Fruit fly (Drosophila melanogaster): ENCODE results near the gene ex.

ex gene

DNA sequence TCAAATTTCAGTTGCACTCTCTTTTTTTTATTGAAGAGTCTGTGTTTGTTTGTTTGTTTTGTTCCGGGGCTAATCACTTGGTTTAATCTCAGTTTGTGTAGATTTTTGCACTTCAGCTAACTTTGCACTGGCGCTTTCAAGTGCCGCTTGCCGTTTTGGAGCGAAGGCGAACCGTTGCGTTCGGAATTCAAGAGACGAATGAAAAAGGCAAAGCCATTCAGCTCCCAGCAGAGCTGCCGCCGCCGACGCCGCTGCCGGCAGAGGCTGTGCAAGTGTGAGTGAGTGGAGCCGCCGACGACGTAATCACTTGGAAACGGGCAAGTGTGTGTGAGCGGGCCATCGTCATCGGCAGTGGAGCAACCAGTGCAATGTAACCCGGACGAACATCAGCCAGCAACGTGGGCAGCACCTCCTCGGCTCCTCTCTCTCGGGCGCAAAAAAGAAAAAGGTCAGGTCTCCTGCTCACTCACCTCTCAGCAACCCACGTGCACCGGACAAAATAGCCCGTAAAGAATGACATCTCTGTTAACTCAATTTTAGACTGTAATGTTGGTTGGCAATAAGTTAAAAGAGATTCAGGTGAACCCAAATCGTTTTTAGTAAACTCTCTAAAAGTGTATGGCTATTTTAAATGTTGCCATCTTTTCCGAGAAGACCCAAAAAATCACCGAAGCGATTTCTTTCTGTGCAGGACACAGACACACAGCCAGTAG is 48.6 kb downstream of the ex start, which contains the start of gene cbt (continued):
- TF ChIP-seq chif (GFP tag; optimal IDR thresholded peaks at IDR 0.05) (peak; percentile 97 to 98), CG8290 (GFP tag; optimal IDR thresholded peaks at IDR 0.05) (peak; percentile 96), CG8290 (tag; optimal IDR thresholded peaks at IDR 0.05) (peak; percentile 69 to 99), C15 (GFP tag; IDR thresholded peaks at IDR 0.05) (no peak), Neu2 (GFP tag; optimal IDR thresholded peaks at IDR 0.05; ENCODE audit: borderline replicate concordance) (peak; percentile 77), CG11456 (GFP tag; IDR thresholded peaks at IDR 0.05) (no peak), lov (optimal IDR thresholded peaks at IDR 0.05) (no peak), lov (GFP tag; IDR thresholded peaks at IDR 0.05) (no peak), CG10274 (GFP tag; optimal IDR thresholded peaks at IDR 0.05) (peak; percentile 94), amos (GFP tag; IDR thresholded peaks at IDR 0.05; ENCODE audit: partially characterized antibody) (no peak), unc-4 (GFP tag; IDR thresholded peaks at IDR 0.05; ENCODE audit: partially characterized antibody) (no peak), CG4617 (GFP tag; optimal IDR thresholded peaks at IDR 0.05; ENCODE audit: borderline replicate concordance) (peak; percentile 97), nau (GFP tag; optimal IDR thresholded peaks at IDR 0.05) (peak; percentile 94), Dip3 (GFP tag; optimal IDR thresholded peaks at IDR 0.05) (peak; percentile 97), Kr (GFP tag; optimal IDR thresholded peaks at IDR 0.05) (peak; percentile 59), BEAF-32 (GFP tag; optimal IDR thresholded peaks at IDR 0.05) (no peak), Camta (GFP tag; optimal IDR thresholded peaks at IDR 0.05) (peak; percentile 98), CoRest (tag; optimal IDR thresholded peaks at IDR 0.05) (peak; percentile 97), Hr51 (GFP tag; optimal IDR thresholded peaks at IDR 0.05) (peak; percentile 96 to 98), vnd (GFP tag; IDR thresholded peaks at IDR 0.05; ENCODE audit: partially characterized antibody) (no peak), Lpt (GFP tag; optimal IDR thresholded peaks at IDR 0.05) (no peak), peb (GFP tag; IDR thresholded peaks at IDR 0.05) (no peak), pan (optimal IDR thresholded peaks at IDR 0.05) (no peak), pan (GFP tag; optimal IDR thresholded peaks at IDR 0.05 in 1 of 2, IDR thresholded peaks at IDR 0.05 in 1 of 2) (no peak), hth (optimal IDR thresholded peaks at IDR 0.05) (no peak), Fer3 (tag; optimal IDR thresholded peaks at IDR 0.05) (peak; percentile 97), CG31441 (GFP tag; IDR thresholded peaks at IDR 0.05) (no peak), CG9797 (GFP tag; optimal IDR thresholded peaks at IDR 0.05) (peak; percentile 41), CG8388 (GFP tag; optimal IDR thresholded peaks at IDR 0.05) (peak; percentile 95), PHDP (tag; optimal IDR thresholded peaks at IDR 0.05) (peak; percentile 98), CG12299 (tag; optimal IDR thresholded peaks at IDR 0.05) (peak; percentile 97), CG2116 (GFP tag; optimal IDR thresholded peaks at IDR 0.05) (peak; percentile 77), oc (tag; optimal IDR thresholded peaks at IDR 0.05) (peak; percentile 94), CG7745 (tag; optimal IDR thresholded peaks at IDR 0.05) (peak; percentile 57), Taf1 (GFP tag; IDR thresholded peaks at IDR 0.05) (no peak), z (GFP tag; IDR thresholded peaks at IDR 0.05) (no peak), CG8944 (GFP tag; optimal IDR thresholded peaks at IDR 0.05) (peak; percentile 98), CG1792 (GFP tag; optimal IDR thresholded peaks at IDR 0.05) (peak; percentile 97), CG4404 (GFP tag; IDR thresholded peaks at IDR 0.05) (no peak), tgo (GFP tag; IDR thresholded peaks at IDR 0.05) (no peak), CG14441 (GFP tag; IDR thresholded peaks at IDR 0.05) (no peak), CG2129 (GFP tag; IDR thresholded peaks at IDR 0.05; ENCODE audit: partially characterized antibody) (no peak), CG7372 (GFP tag; IDR thresholded peaks at IDR 0.05) (no peak), Dp (GFP tag; optimal IDR thresholded peaks at IDR 0.05) (peak; percentile 17), klu (GFP tag; IDR thresholded peaks at IDR 0.05) (no peak), Nf-YA (GFP tag; IDR thresholded peaks at IDR 0.05) (no peak), CG12391 (tag; optimal IDR thresholded peaks at IDR 0.05) (peak; percentile 98), D (optimal IDR thresholded peaks at IDR 0.05) (no peak), D (GFP tag; optimal IDR thresholded peaks at IDR 0.05) (peak; percentile 96), CG5245 (GFP tag; optimal IDR thresholded peaks at IDR 0.05) (peak; percentile 93), Dek (tag; optimal IDR thresholded peaks at IDR 0.05) (peak; percentile 98)
